Fruit fly (Drosophila melanogaster) whole organism, embryonic: ENCODE results near the gene cmet.

Source experiments
- Awh ChIP-seq: fragments of 200-800 bp; sonication (Bioruptor generic); IDR thresholded peaks from 2 replicates; pipeline ENCODE4, ENCODE4 v1.3.6; 2022; ENCODE audit warnings: missing biosample characterization, missing genetic modification characterization
- Bdp1 ChIP-seq: fragments of 200-800 bp; sonication (Bioruptor generic); optimal IDR thresholded peaks from 3 replicates; lab custom pipeline; 2016; ENCODE audit warnings: missing biosample characterization, missing genetic modification characterization
- CG10979 ChIP-seq: fragments of 200-800 bp; sonication (Bioruptor generic); optimal IDR thresholded peaks from 2 replicates; lab custom pipeline; 2018; ENCODE audit warnings: missing biosample characterization, mild to moderate bottlenecking, missing genetic modification characterization, moderate library complexity
- CG11504 ChIP-seq: fragments of 200-800 bp; sonication (Bioruptor generic); optimal IDR thresholded peaks from 3 replicates; lab custom pipeline; 2019; ENCODE audit warnings: missing biosample characterization, mild to moderate bottlenecking, missing genetic modification characterization, moderate library complexity
- CG14050 ChIP-seq: fragments of 200-800 bp; sonication (Bioruptor generic); IDR thresholded peaks from 3 replicates; pipeline ENCODE4 v1.3.6; 2022; ENCODE audit warnings: missing biosample characterization, missing genetic modification characterization
- CG14965 ChIP-seq: fragments of 200-800 bp; sonication (Bioruptor generic); optimal IDR thresholded peaks from 2 replicates; lab custom pipeline; 2016; ENCODE audit warnings: missing biosample characterization, missing genetic modification characterization, borderline replicate concordance
- CG1529 ChIP-seq: fragments of 200-800 bp; sonication (Bioruptor generic); optimal IDR thresholded peaks from 3 replicates; lab custom pipeline; 2018; ENCODE audit warnings: missing biosample characterization, missing genetic modification characterization
- CG16863 ChIP-seq: fragments of 200-800 bp; sonication (Bioruptor generic); optimal IDR thresholded peaks from 3 replicates; lab custom pipeline; 2016; ENCODE audit warnings: missing biosample characterization, missing genetic modification characterization
- CG17328 ChIP-seq: fragments of 200-800 bp; sonication (Bioruptor generic); IDR thresholded peaks from 2 replicates; pipeline ENCODE4 v1.3.6; 2022; ENCODE audit warnings: missing biosample characterization, missing genetic modification characterization
- CG17829 ChIP-seq: fragments of 200-800 bp; optimal IDR thresholded peaks from 2 replicates; lab custom pipeline; 2019; ENCODE audit warnings: missing biosample characterization, mild to moderate bottlenecking, missing genetic modification characterization, moderate library complexity
- CG18262 ChIP-seq: fragments of 200-800 bp; optimal IDR thresholded peaks from 3 replicates; lab custom pipeline; 2019; ENCODE audit warnings: missing biosample characterization, mild to moderate bottlenecking, missing genetic modification characterization, moderate library complexity
- CG18599 ChIP-seq: fragments of 200-800 bp; sonication (Bioruptor generic); optimal IDR thresholded peaks from 3 replicates; lab custom pipeline; 2017; ENCODE audit warnings: missing biosample characterization, missing genetic modification characterization, mild to moderate bottlenecking, moderate library complexity, missing genetic modification reagents
- CG18764 ChIP-seq: fragments of 200-800 bp; sonication (Bioruptor generic); optimal IDR thresholded peaks from 3 replicates; lab custom pipeline; 2016; ENCODE audit warnings: missing biosample characterization, missing genetic modification characterization
- CG31441 ChIP-seq: fragments of 200-800 bp; sonication (Bioruptor generic); IDR thresholded peaks from 2 replicates; pipeline ENCODE4 v1.3.6; 2022; ENCODE audit warnings: missing biosample characterization, missing genetic modification characterization
- CG43689 ChIP-seq: fragments of 200-800 bp; sonication (Bioruptor generic); IDR thresholded peaks from 2 replicates; pipeline ENCODE4 v1.3.6; 2022; ENCODE audit warnings: missing biosample characterization, missing genetic modification characterization
- CG4820 ChIP-seq: fragments of 200-800 bp; sonication (Bioruptor generic); optimal IDR thresholded peaks from 3 replicates; lab custom pipeline; 2016; ENCODE audit warnings: missing biosample characterization, missing genetic modification characterization
- CG6683 ChIP-seq: fragments of 200-800 bp; sonication (Bioruptor generic); optimal IDR thresholded peaks from 2 replicates; lab custom pipeline; 2017; ENCODE audit warnings: missing biosample characterization, mild to moderate bottlenecking, missing genetic modification characterization, missing genetic modification reagents
- CG6813 ChIP-seq: fragments of 200-800 bp; sonication (Bioruptor generic); optimal IDR thresholded peaks from 2 replicates; lab custom pipeline; 2017; ENCODE audit warnings: missing biosample characterization, missing genetic modification characterization, mild to moderate bottlenecking, moderate library complexity, missing genetic modification reagents
- CG7786 ChIP-seq: fragments of 200-800 bp; sonication (Bioruptor generic); optimal IDR thresholded peaks from 2 replicates; lab custom pipeline; 2016; ENCODE audit warnings: missing biosample characterization, missing genetic modification characterization
- Dfd ChIP-seq, 2 experiments: fragments of >200 bp; optimal IDR thresholded peaks; 2 replicates each; lab custom pipeline; 2017; ENCODE audit warnings: missing biosample characterization in 2 of 2, missing genetic modification characterization in 2 of 2
- Ets97D ChIP-seq: fragments of 200-800 bp; sonication (Bioruptor generic); optimal IDR thresholded peaks from 3 replicates; lab custom pipeline; 2016; ENCODE audit warnings: missing biosample characterization, missing genetic modification characterization
- Gsc ChIP-seq: fragments of 200-800 bp; sonication (Bioruptor generic); IDR thresholded peaks from 2 replicates; pipeline ENCODE4 v1.3.6; 2022; ENCODE audit warnings: missing biosample characterization, missing genetic modification characterization
- Mrtf ChIP-seq: fragments of 200-800 bp; sonication (Bioruptor generic); IDR thresholded peaks from 3 replicates; pipeline ENCODE4 v1.3.6; 2022; ENCODE audit warnings: missing biosample characterization, missing genetic modification characterization
- Nf-YC ChIP-seq: fragments of 200-800 bp; optimal IDR thresholded peaks from 3 replicates; lab custom pipeline; 2019; ENCODE audit warnings: missing biosample characterization, mild to moderate bottlenecking, missing genetic modification characterization, moderate library complexity
- Ptx1 ChIP-seq: fragments of 200-800 bp; sonication (Bioruptor generic); IDR thresholded peaks from 2 replicates; pipeline ENCODE4 v1.3.6; 2022; ENCODE audit warnings: missing biosample characterization, missing genetic modification characterization
- Xrp1 ChIP-seq: fragments of 200-800 bp; sonication (Bioruptor generic); IDR thresholded peaks from 2 replicates; pipeline ENCODE4 v1.3.6; 2022; ENCODE audit warnings: missing biosample characterization, missing genetic modification characterization
- ase ChIP-seq: fragments of 200-800 bp; sonication (Bioruptor generic); IDR thresholded peaks from 3 replicates; pipeline ENCODE4 v1.3.6; 2022; ENCODE audit warnings: missing biosample characterization, missing genetic modification characterization
- crol ChIP-seq: fragments of 200-800 bp; sonication (Bioruptor generic); IDR thresholded peaks from 2 replicates; pipeline ENCODE4 v1.3.6; 2022; ENCODE audit warnings: missing biosample characterization, missing genetic modification characterization
- dpn ChIP-seq, 2 experiments: fragments of 200-800 bp; sonication (Bioruptor generic); optimal IDR thresholded peaks; 3 replicates each; lab custom pipeline; 2016; ENCODE audit warnings: missing biosample characterization in 2 of 2, missing genetic modification characterization in 2 of 2
- fd102C ChIP-seq: fragments of 200-800 bp; sonication (Bioruptor generic); optimal IDR thresholded peaks from 2 replicates; lab custom pipeline; 2018; ENCODE audit warnings: missing biosample characterization, mild to moderate bottlenecking, missing genetic modification characterization, moderate library complexity
- fd96Cb ChIP-seq: fragments of 200-800 bp; sonication (Bioruptor generic); optimal IDR thresholded peaks from 2 replicates; lab custom pipeline; 2018; ENCODE audit warnings: missing biosample characterization, mild to moderate bottlenecking, missing genetic modification characterization, moderate library complexity
- her ChIP-seq: fragments of 200-800 bp; sonication (Bioruptor generic); optimal IDR thresholded peaks from 2 replicates; lab custom pipeline; 2016; ENCODE audit warnings: missing biosample characterization, missing genetic modification characterization
- kay ChIP-seq: fragments of 200-800 bp; sonication (Bioruptor generic); optimal IDR thresholded peaks from 2 replicates; lab custom pipeline; 2016; ENCODE audit warnings: missing biosample characterization, missing genetic modification characterization
- lmd ChIP-seq: fragments of 200-800 bp; sonication (Bioruptor generic); IDR thresholded peaks from 2 replicates; pipeline ENCODE4 v1.3.6; 2022; ENCODE audit warnings: missing biosample characterization, missing genetic modification characterization
- luna ChIP-seq: fragments of 200-800 bp; sonication (Bioruptor generic); optimal IDR thresholded peaks from 2 replicates; lab custom pipeline; 2016; ENCODE audit warnings: missing biosample characterization, missing genetic modification characterization
- nerfin-2 ChIP-seq: fragments of 200-800 bp; sonication (Bioruptor generic); IDR thresholded peaks from 2 replicates; pipeline ENCODE4 v1.3.6; 2022; ENCODE audit warnings: missing biosample characterization, missing genetic modification characterization; ENCODE audit not compliant: partially characterized antibody
- sens ChIP-seq: fragments of 200-800 bp; sonication (Bioruptor generic); peaks from one replicate; lab custom pipeline; 2016; ENCODE audit warnings: missing biosample characterization, missing genetic modification characterization
- tll ChIP-seq, 2 experiments: fragments of 200-800 bp in 1 of 2; fragments of >200 bp in 1 of 2; sonication (Bioruptor generic) in 1 of 2; optimal IDR thresholded peaks; 2 replicates each; lab custom pipeline; 2017 to 2019; ENCODE audit warnings: missing biosample characterization in 2 of 2, missing genetic modification characterization in 2 of 2, mild to moderate bottlenecking in 1 of 2, moderate library complexity in 1 of 2
- ttk ChIP-seq: fragments of 200-800 bp; sonication (Bioruptor generic); IDR thresholded peaks from 2 replicates; pipeline ENCODE4 v2.1.2; 2022; ENCODE audit warnings: missing biosample characterization, missing genetic modification characterization
- vvl ChIP-seq: fragments of 200-800 bp; sonication (Bioruptor generic); IDR thresholded peaks from 2 replicates; pipeline ENCODE4 v1.3.6; 2022; ENCODE audit warnings: missing biosample characterization, missing genetic modification characterization
- zen ChIP-seq: fragments of 200-800 bp; sonication (Bioruptor generic); optimal IDR thresholded peaks from 3 replicates; lab custom pipeline; 2018; ENCODE audit warnings: missing biosample characterization, mild to moderate bottlenecking, missing genetic modification characterization, moderate library complexity
- zfh1 ChIP-seq: fragments of 200-800 bp; sonication (Bioruptor generic); IDR thresholded peaks from 3 replicates; pipeline ENCODE4 v1.3.6; 2022; ENCODE audit warnings: missing biosample characterization, missing genetic modification characterization

Gene cmet

dm6 chr2L:11317655-11318278 lies 49.0 kb upstream of the cmet start (continued):
- TF ChIP-seq CG1529 (GFP tag; lab: Kevin White, UChicago) (no peak), luna (GFP tag; lab: Kevin White, UChicago) (no peak), CG6813 (GFP tag; lab: Kevin White, UChicago) (no peak), fd102C (no peak), crol (peak; percentile 51), CG7786 (GFP tag; lab: Kevin White, UChicago) (no peak), ttk (GFP tag; lab: Robert Waterston, UW) (no peak), nerfin-2 (no peak), CG4820 (no peak), CG18764 (GFP tag; lab: Kevin White, UChicago) (no peak), CG11504 (tag; lab: Kevin White, UChicago) (peak; percentile 45), kay (GFP tag; lab: Kevin White, UChicago) (no peak), ase (GFP tag; lab: Robert Waterston, UW) (no peak), Dfd (GFP tag; optimal IDR thresholded peaks at IDR 0.05; lab: Kevin White, UChicago) (no peak), CG18599 (GFP tag; lab: Kevin White, UChicago) (no peak), CG43689 (GFP tag; lab: Robert Waterston, UW) (no peak), CG17829 (tag; lab: Kevin White, UChicago) (peak; percentile 2), CG6683 (GFP tag; lab: Kevin White, UChicago) (no peak), CG31441 (0 out of 2 replicates have a peak, but pooled peaks have one; percentile 27), Ptx1 (no peak), CG18262 (tag; lab: Kevin White, UChicago) (peak; percentile 17), Mrtf (GFP tag; lab: Robert Waterston, UW) (no peak), fd96Cb (tag; lab: Kevin White, UChicago) (peak; percentile 0), Awh (peak; percentile 27; the same call in 1 of the 2 replicates), Nf-YC (peak; percentile 57), CG16863 (GFP tag; lab: Kevin White, UChicago) (no peak), CG17328 (GFP tag; lab: Robert Waterston, UW) (0 out of 2 replicates have a peak, but pooled peaks have one; percentile 15), Xrp1 (GFP tag; lab: Robert Waterston, UW) (0 out of 2 replicates have a peak, but pooled peaks have one; percentile 8), Bdp1 (GFP tag; lab: Kevin White, UChicago) (no peak), CG10979 (peak; percentile 22), lmd (GFP tag; lab: Robert Waterston, UW) (0 out of 2 replicates have a peak, but pooled peaks have one; percentile 13), her (GFP tag; lab: Kevin White, UChicago) (no peak), Ets97D (GFP tag; lab: Kevin White, UChicago) (no peak), zen (tag; lab: Kevin White, UChicago) (no peak), vvl (GFP tag; lab: Robert Waterston, UW) (peak; percentile 94), CG14965 (GFP tag; lab: Kevin White, UChicago) (no peak), zfh1 (GFP tag; lab: Robert Waterston, UW) (no peak), dpn (GFP tag; optimal IDR thresholded peaks at IDR 0.05; lab: Kevin White, UChicago) (no peak), CG14050 (no peak), sens (GFP tag; lab: Kevin White, UChicago) (peak; percentile 74), Gsc (GFP tag; lab: Robert Waterston, UW) (no peak), tll (GFP tag; optimal IDR thresholded peaks at IDR 0.05; lab: Kevin White, UChicago) (no peak)
